Worm (Caenorhabditis elegans) whole organism, L2 larva: ENCODE data around the gene sec-20.

Experiments used
- alr-1 ChIP-seq: fragments of 150-350 bp; optimal IDR thresholded peaks from 2 replicates; lab custom pipeline; 2014; ENCODE audit warnings: missing biosample characterization, missing genetic modification characterization
- ama-1 ChIP-seq: fragments of 150-350 bp; optimal IDR thresholded peaks from 2 replicates; lab custom pipeline; 2018; ENCODE audit warnings: inconsistent platforms
- egl-27 ChIP-seq: sonication (generic microtip); optimal IDR thresholded peaks from 3 replicates; lab custom pipeline; 2017; ENCODE audit warnings: missing biosample characterization, missing genetic modification reagents, missing genetic modification characterization
- lin-11 ChIP-seq: fragments of 150-350 bp; sonication (generic microtip); optimal IDR thresholded peaks from 2 replicates; lab custom pipeline; 2014; ENCODE audit warnings: missing biosample characterization, missing genetic modification characterization, inconsistent platforms, mixed read lengths
- lsy-2 ChIP-seq, 2 experiments: fragments of 150-350 bp in 1 of 2; sonication (generic microtip) in 1 of 2; optimal IDR thresholded peaks; 2 replicates each; lab custom pipeline; 2014 to 2017; ENCODE audit warnings: missing biosample characterization in 2 of 2, missing genetic modification characterization in 2 of 2
- nhr-10 ChIP-seq: sonication (generic microtip); optimal IDR thresholded peaks from 2 replicates; lab custom pipeline; 2017; ENCODE audit warnings: missing biosample characterization, missing genetic modification characterization
- nhr-11 ChIP-seq: fragments of 150-350 bp; optimal IDR thresholded peaks from 2 replicates; lab custom pipeline; 2014; ENCODE audit warnings: missing biosample characterization, missing genetic modification characterization
- unc-62 ChIP-seq: fragments of 150-350 bp; optimal IDR thresholded peaks from 2 replicates; lab custom pipeline; 2014; ENCODE audit warnings: missing biosample characterization, missing genetic modification reagents, missing genetic modification characterization
- ztf-1 ChIP-seq: fragments of 200-800 bp; sonication (Bioruptor generic); conservative IDR thresholded peaks from 2 replicates; pipeline ENCODE4 v1.3.6; 2022; ENCODE audit warnings: missing genetic modification characterization, missing compliant biosample characterization

- TF ChIP-seq nhr-10 (tag; lab: Kevin White, UChicago) (no peak), lin-11 (no peak), lsy-2 (tag; optimal IDR thresholded peaks at IDR 0.05; lab: Kevin White, UChicago) (no peak), unc-62 (GFP tag; lab: Kevin White, UChicago) (no peak), ztf-1 (no peak), alr-1 (tag; lab: Kevin White, UChicago) (no peak), nhr-11 (no peak), ama-1 (lab: Kevin White, UChicago) (no peak), egl-27 (tag; lab: Kevin White, UChicago) (no peak)
Observed at ce11 chrIII:182080-182479, 9.8 kb upstream of the sec-20 start, which contains the start of gene F40G9.15.
